Worm (Caenorhabditis elegans) whole organism, young adult: ENCODE data around the gene cdt-2.

Experiments used
- ama-1 ChIP-seq, 3 experiments: fragments of 150-350 bp in 1 of 3; sonication (generic microtip) in 2 of 3; optimal IDR thresholded peaks; 2 replicates each; lab custom pipeline; 2014 to 2018; ENCODE audit warnings: missing biosample characterization in 2 of 3, missing genetic modification characterization in 2 of 3, missing genetic modification reagents in 2 of 3
- chd-7 ChIP-seq: sonication (generic microtip); optimal IDR thresholded peaks from 2 replicates; lab custom pipeline; 2016; ENCODE audit warnings: mild to moderate bottlenecking, missing genetic modification characterization, moderate library complexity, missing compliant biosample characterization
- die-1 ChIP-seq: sonication (generic microtip); optimal IDR thresholded peaks from 2 replicates; lab custom pipeline; 2016; ENCODE audit warnings: missing genotype, mild to moderate bottlenecking, missing genetic modification characterization, missing compliant biosample characterization
- nfya-1 ChIP-seq: sonication (generic microtip); optimal IDR thresholded peaks from 2 replicates; lab custom pipeline; 2017; ENCODE audit warnings: antibody characterized with exemption, missing compliant biosample characterization, missing genetic modification characterization, borderline replicate concordance; ENCODE audit not compliant: insufficient read depth
- pha-4 ChIP-seq: fragments of 150-350 bp; sonication (generic microtip); optimal IDR thresholded peaks from 2 replicates; lab custom pipeline; 2014; ENCODE audit warnings: missing biosample characterization, missing genetic modification reagents, missing genetic modification characterization
- unc-130 ChIP-seq: sonication (generic microtip); optimal IDR thresholded peaks from 2 replicates; lab custom pipeline; 2016; ENCODE audit warnings: missing genetic modification reagents, missing genetic modification characterization, missing compliant biosample characterization
- unc-62 ChIP-seq: fragments of 150-350 bp; optimal IDR thresholded peaks from 2 replicates; lab custom pipeline; 2014; ENCODE audit warnings: missing biosample characterization, missing genetic modification reagents, missing genetic modification characterization

ce11 chrV:14993620-14994019, 2.7 kb upstream of the cdt-2 start, which contains the start of gene fil-1:
- no peak for TF ChIP-seq nfya-1
- no peak for TF ChIP-seq die-1 (tag; lab: Kevin White, UChicago)
- TF ChIP-seq chd-7, result no peak
- no peak for TF ChIP-seq pha-4
- TF ChIP-seq unc-62 (GFP tag; lab: Kevin White, UChicago), result no peak
- TF ChIP-seq ama-1 (optimal IDR thresholded peaks at IDR 0.05; lab: Kevin White, UChicago), result no peak
- no peak for TF ChIP-seq ama-1 (GFP tag; optimal IDR thresholded peaks at IDR 0.05; lab: Kevin White, UChicago)
- TF ChIP-seq unc-130, result no peak
